Fruit fly (Drosophila melanogaster): ENCODE results near the gene CG10853.

The CG10853 gene

dm6 chr3L:3934110-3934509, 13.6 kb upstream of the CG10853 start:
- TF ChIP-seq pdm3 (GFP tag; optimal IDR thresholded peaks at IDR 0.05) (no peak), acj6 (GFP tag; optimal IDR thresholded peaks at IDR 0.05) (no peak), Ets21C (GFP tag; optimal IDR thresholded peaks at IDR 0.05) (no peak), Eip93F (GFP tag; optimal IDR thresholded peaks at IDR 0.05) (no peak), Hr4 (GFP tag; optimal IDR thresholded peaks at IDR 0.05) (peak; percentile 1), fkh (GFP tag; optimal IDR thresholded peaks at IDR 0.05) (no peak), Met (GFP tag; optimal IDR thresholded peaks at IDR 0.05) (no peak), CG6163 (GFP tag; IDR thresholded peaks at IDR 0.05) (no peak), svp (GFP tag) (no peak), Gug (GFP tag; IDR thresholded peaks at IDR 0.05) (no peak), fd85E (GFP tag; optimal IDR thresholded peaks at IDR 0.05) (no peak), eg (GFP tag; IDR thresholded peaks at IDR 0.05) (0 out of 3 replicates have a peak, but pooled peaks have one; percentile 20), esn (GFP tag; optimal IDR thresholded peaks at IDR 0.05) (no peak), Hr39 (GFP tag; optimal IDR thresholded peaks at IDR 0.05) (no peak), CG15336 (GFP tag; IDR thresholded peaks at IDR 0.05) (no peak), CG9139 (GFP tag; optimal IDR thresholded peaks at IDR 0.05) (no peak), salr (GFP tag; optimal IDR thresholded peaks at IDR 0.05) (no peak), Blimp-1 (GFP tag; optimal IDR thresholded peaks at IDR 0.05) (no peak), Eip78C (GFP tag) (no peak), CG6792 (GFP tag; optimal IDR thresholded peaks at IDR 0.05) (no peak), Sox15 (GFP tag; optimal IDR thresholded peaks at IDR 0.05) (no peak), CG32006 (GFP tag; optimal IDR thresholded peaks at IDR 0.05) (peak; percentile 44), CG8632 (GFP tag; optimal IDR thresholded peaks at IDR 0.05) (no peak)

dm6 chr3L:3935567-3936207, 12.0 kb upstream of the CG10853 start, which contains the start of gene Eip63F-1:
Gene Eip63F-1, minus strand, starts transcription at chr3L:3935617.
- peak; percentile 54 for TF ChIP-seq OdsH (GFP tag; optimal IDR thresholded peaks at IDR 0.05)
- peak; percentile 62 for TF ChIP-seq svp (GFP tag)
- peak; percentile 12 for TF ChIP-seq CG31627 (GFP tag; optimal IDR thresholded peaks at IDR 0.05)
- no peak for TF ChIP-seq Sox15 (GFP tag; optimal IDR thresholded peaks at IDR 0.05)
- peak; percentile 12 for TF ChIP-seq CG4318 (GFP tag; optimal IDR thresholded peaks at IDR 0.05)
- no peak for TF ChIP-seq Sox102F (GFP tag; optimal IDR thresholded peaks at IDR 0.05)
- TF ChIP-seq Hr4 (GFP tag; optimal IDR thresholded peaks at IDR 0.05), result peak; percentile 66
- no peak for TF ChIP-seq CG10669 (GFP tag; optimal IDR thresholded peaks at IDR 0.05)
- peak; percentile 50 for TF ChIP-seq CG8119 (GFP tag; IDR thresholded peaks at IDR 0.05)
- peak; percentile 36 for TF ChIP-seq net (GFP tag; optimal IDR thresholded peaks at IDR 0.05)
- TF ChIP-seq Gug (GFP tag; IDR thresholded peaks at IDR 0.05), result peak; percentile 44; the same call in 1 of the 2 replicates
- peak; percentile 27 for TF ChIP-seq esn (GFP tag; optimal IDR thresholded peaks at IDR 0.05)
- TF ChIP-seq Smox (GFP tag; optimal IDR thresholded peaks at IDR 0.05), result no peak
- TF ChIP-seq CG32006 (GFP tag; optimal IDR thresholded peaks at IDR 0.05), result peak; percentile 69
- no peak for TF ChIP-seq CG1621 (tag; optimal IDR thresholded peaks at IDR 0.05)
- no peak for TF ChIP-seq Ets21C (GFP tag; optimal IDR thresholded peaks at IDR 0.05)
- peak; percentile 37 for TF ChIP-seq CG3919 (GFP tag; optimal IDR thresholded peaks at IDR 0.05)
- peak; percentile 4 for TF ChIP-seq cyc (GFP tag; optimal IDR thresholded peaks at IDR 0.05)
- TF ChIP-seq salr (GFP tag; optimal IDR thresholded peaks at IDR 0.05), result peak in 1 of 2 experiments; percentile 45
- TF ChIP-seq Hr39 (GFP tag; optimal IDR thresholded peaks at IDR 0.05), result peak; percentile 15
- TF ChIP-seq pdm3 (GFP tag; optimal IDR thresholded peaks at IDR 0.05), result peak; percentile 20
- TF ChIP-seq Met (GFP tag; optimal IDR thresholded peaks at IDR 0.05), result peak; percentile 19
- peak; percentile 51 for TF ChIP-seq CG6276 (GFP tag; optimal IDR thresholded peaks at IDR 0.05)
- peak; percentile 62 for TF ChIP-seq CG15336 (GFP tag; IDR thresholded peaks at IDR 0.05)
- TF ChIP-seq eg (GFP tag; IDR thresholded peaks at IDR 0.05), result 0 out of 3 replicates have a peak, but pooled peaks have one; percentile 34
- peak; percentile 76 for TF ChIP-seq Eip78C (GFP tag)
- peak; percentile 35 for TF ChIP-seq achi (GFP tag; optimal IDR thresholded peaks at IDR 0.05)
- peak; percentile 1 for TF ChIP-seq CG34406 (GFP tag; optimal IDR thresholded peaks at IDR 0.05)

- TF ChIP-seq cyc (GFP tag; optimal IDR thresholded peaks at IDR 0.05) (no peak), eg (GFP tag; IDR thresholded peaks at IDR 0.05) (no peak), CG3919 (GFP tag; optimal IDR thresholded peaks at IDR 0.05) (no peak), CG34406 (GFP tag; optimal IDR thresholded peaks at IDR 0.05) (no peak), CG16779 (tag; optimal IDR thresholded peaks at IDR 0.05) (no peak), Eip78C (GFP tag) (peak; percentile 36), svp (GFP tag) (peak; percentile 34), Hr4 (GFP tag; optimal IDR thresholded peaks at IDR 0.05) (no peak), fkh (GFP tag; optimal IDR thresholded peaks at IDR 0.05) (peak; percentile 82), CG8319 (GFP tag; optimal IDR thresholded peaks at IDR 0.05) (no peak)
These were observed 9.9 kb upstream of the CG10853 start, which contains the start of gene CG10866 for dm6 chr3L:3937806-3938205. Gene CG10866, minus strand, starts transcription at chr3L:3937992.

Measured in whole organism, prepupa.